Worm (Caenorhabditis elegans) whole organism, L4/young adult: Measurements from ENCODE around the gene Y116A8C.30.

Source experiments
- W03F9.2 ChIP-seq: fragments of 150-350 bp; optimal IDR thresholded peaks from 2 replicates; lab custom pipeline; 2014; ENCODE audit warnings: missing biosample characterization, missing genetic modification characterization
- him-1 ChIP-seq: sonication (generic microtip); optimal IDR thresholded peaks from 2 replicates; lab custom pipeline; 2016; ENCODE audit warnings: missing genotype, missing genetic modification reagents, missing genetic modification characterization, missing compliant biosample characterization

- TF ChIP-seq W03F9.2 (tag; lab: Kevin White, UChicago) (no peak), him-1 (tag; lab: Kevin White, UChicago) (no peak)
Observed at ce11 chrIV:17118987-17119732, 15.6 kb upstream of the Y116A8C.30 start, which contains the start of gene itsn-1.
